Worm (Caenorhabditis elegans): Measurements from ENCODE around the gene nft-1.

DNA sequence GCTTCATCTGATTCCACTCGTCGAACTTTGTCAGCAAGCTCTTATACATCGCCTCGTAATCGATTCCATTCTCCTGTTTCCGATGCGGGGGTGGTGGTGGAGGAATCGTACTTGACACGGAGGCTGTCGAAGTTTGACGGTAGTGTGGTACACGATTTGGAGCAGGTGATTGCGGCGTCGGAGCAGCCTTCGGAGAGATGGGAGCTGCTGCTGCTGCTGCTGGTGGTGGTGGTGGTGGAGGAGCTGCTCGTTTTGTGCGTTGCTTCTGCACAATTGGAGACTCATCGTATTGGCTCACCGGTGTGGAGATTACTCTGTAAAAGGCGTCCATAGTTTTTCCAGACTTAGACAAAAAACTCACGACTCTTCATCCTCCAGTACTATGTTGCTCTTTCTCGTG lies 49.4 kb upstream of the nft-1 start:
- TF ChIP-seq nhr-25 (tag; optimal IDR thresholded peaks at IDR 0.05) (no peak), fos-1 (tag; optimal IDR thresholded peaks at IDR 0.05) (no peak), nhr-11 (tag; optimal IDR thresholded peaks at IDR 0.05) (no peak)
